Worm (Caenorhabditis elegans): Measurements from ENCODE around the gene ZK418.13.
A peak's percentile ranks its signal among the peaks of the same experiment; 100 is the strongest.

The ZK418.13 gene

ce11 chrIII:7076386-7076785, at the start of gene ZK418.13:
Gene ZK418.13, minus strand, starts transcription at chrIII:7076486.
- TF ChIP-seq fos-1 (tag; optimal IDR thresholded peaks at IDR 0.05) = no peak
- no peak for TF ChIP-seq unc-62 (GFP tag; optimal IDR thresholded peaks at IDR 0.05)
- TF ChIP-seq mml-1 (tag; optimal IDR thresholded peaks at IDR 0.05) = no peak
- no peak for TF ChIP-seq nhr-25 (tag; optimal IDR thresholded peaks at IDR 0.05)
- TF ChIP-seq nhr-28 (tag; optimal IDR thresholded peaks at IDR 0.05) = no peak
- no peak for TF ChIP-seq skn-1 (tag; optimal IDR thresholded peaks at IDR 0.05)
- TF ChIP-seq elt-2 (tag; optimal IDR thresholded peaks at IDR 0.05) = no peak
- no peak for TF ChIP-seq sea-2 (GFP tag; optimal IDR thresholded peaks at IDR 0.05)
- no peak for TF ChIP-seq hmg-11 (tag; optimal IDR thresholded peaks at IDR 0.05)

ce11 chrIII:7124364-7124763, 48.1 kb upstream of the ZK418.13 start, which contains the start of gene B0280.2:
Gene B0280.2, plus strand, starts transcription at chrIII:7124664.
- TF ChIP-seq nhr-23 (tag; optimal IDR thresholded peaks at IDR 0.05) = no peak
- TF ChIP-seq nhr-11 (tag; optimal IDR thresholded peaks at IDR 0.05) = no peak
- no peak for TF ChIP-seq tbx-2 (tag; optimal IDR thresholded peaks at IDR 0.05)
- no peak for TF ChIP-seq lsy-12 (tag; optimal IDR thresholded peaks at IDR 0.05)
- no peak for TF ChIP-seq fos-1 (tag; optimal IDR thresholded peaks at IDR 0.05)
- no peak for TF ChIP-seq nhr-237 (tag; optimal IDR thresholded peaks at IDR 0.05)

DNA sequence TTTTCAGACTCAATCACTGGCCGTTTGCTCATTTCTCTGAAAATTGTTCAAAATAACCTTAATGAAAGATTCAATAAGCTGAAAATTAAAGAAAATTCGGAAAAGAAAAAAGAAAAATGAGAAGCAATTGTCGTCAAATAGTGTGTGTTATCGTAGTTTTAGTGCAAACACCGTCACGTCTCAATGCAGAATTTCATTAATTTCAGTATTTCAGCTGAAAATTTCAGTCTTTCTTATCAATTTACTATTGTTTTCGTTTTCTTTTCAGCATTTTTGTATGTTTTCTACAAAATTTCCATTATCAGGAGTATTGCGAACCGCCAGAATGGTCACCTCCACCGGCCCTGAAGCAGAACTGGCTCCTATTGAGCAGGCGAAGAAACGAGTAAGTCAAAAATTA, 46.6 kb upstream of the ZK418.13 start, which contains the start of the genes B0280.9 and rpia-1:
Gene B0280.9 (minus strand): TSS at position 36 of the 400 bp plus-strand sequence.
Gene rpia-1 (plus strand): TSS at position 269 of the 400 bp plus-strand sequence.
- TF ChIP-seq fos-1 (tag; optimal IDR thresholded peaks at IDR 0.05) = no peak
- peak; percentile 56 for TF ChIP-seq pqm-1 (tag; optimal IDR thresholded peaks at IDR 0.05)
- TF ChIP-seq egl-5 (tag; optimal IDR thresholded peaks at IDR 0.05) = no peak
- no peak for TF ChIP-seq ceh-16 (tag; optimal IDR thresholded peaks at IDR 0.05)
- TF ChIP-seq ceh-82 (tag; optimal IDR thresholded peaks at IDR 0.05) = no peak
- no peak for TF ChIP-seq lsy-12 (tag; optimal IDR thresholded peaks at IDR 0.05)
- TF ChIP-seq lin-39 (tag; optimal IDR thresholded peaks at IDR 0.05) = no peak
- TF ChIP-seq unc-39 (tag; optimal IDR thresholded peaks at IDR 0.05) = no peak
- TF ChIP-seq mml-1 (tag; optimal IDR thresholded peaks at IDR 0.05) = no peak
- no peak for TF ChIP-seq eor-1 (tag; optimal IDR thresholded peaks at IDR 0.05)
- no peak for TF ChIP-seq nhr-76 (tag; optimal IDR thresholded peaks at IDR 0.05)
- no peak for TF ChIP-seq nhr-11 (tag; optimal IDR thresholded peaks at IDR 0.05)
- TF ChIP-seq ceh-9 (tag; optimal IDR thresholded peaks at IDR 0.05) = no peak
- no peak for TF ChIP-seq unc-62 (GFP tag; optimal IDR thresholded peaks at IDR 0.05)
- no peak for TF ChIP-seq daf-12 (tag; optimal IDR thresholded peaks at IDR 0.05)
- TF ChIP-seq tbx-2 (tag; optimal IDR thresholded peaks at IDR 0.05) = no peak
- no peak for TF ChIP-seq ZK546.5 (tag; optimal IDR thresholded peaks at IDR 0.05)
- TF ChIP-seq egl-27 (tag; optimal IDR thresholded peaks at IDR 0.05) = no peak
- no peak for TF ChIP-seq elt-1 (tag; optimal IDR thresholded peaks at IDR 0.05)
- TF ChIP-seq nfya-1 (tag; optimal IDR thresholded peaks at IDR 0.05; ENCODE audit: insufficient read depth) = peak; percentile 18
- TF ChIP-seq skn-1 (tag; optimal IDR thresholded peaks at IDR 0.05) = peak; percentile 12
- TF ChIP-seq sea-2 (GFP tag; optimal IDR thresholded peaks at IDR 0.05) = no peak
- TF ChIP-seq nhr-77 (tag; optimal IDR thresholded peaks at IDR 0.05) = no peak
- peak; percentile 21 for TF ChIP-seq lin-15B (tag; optimal IDR thresholded peaks at IDR 0.05)
- peak; percentile 68 for TF ChIP-seq elt-2 (tag; optimal IDR thresholded peaks at IDR 0.05)
- TF ChIP-seq fkh-2 (tag; optimal IDR thresholded peaks at IDR 0.05) = no peak
- TF ChIP-seq hmg-11 (tag; optimal IDR thresholded peaks at IDR 0.05) = peak; percentile 23
- no peak for TF ChIP-seq elt-3 (tag; optimal IDR thresholded peaks at IDR 0.05)
- TF ChIP-seq ama-1 (optimal IDR thresholded peaks at IDR 0.05) = no peak
- TF ChIP-seq jun-1 (tag; optimal IDR thresholded peaks at IDR 0.05) = no peak
- TF ChIP-seq nhr-23 (tag; optimal IDR thresholded peaks at IDR 0.05) = peak; percentile 35
- no peak for TF ChIP-seq ceh-28 (tag; optimal IDR thresholded peaks at IDR 0.05)
- TF ChIP-seq zag-1 (tag; optimal IDR thresholded peaks at IDR 0.05) = no peak
- no peak for TF ChIP-seq nhr-25 (tag; optimal IDR thresholded peaks at IDR 0.05)
- no peak for TF ChIP-seq ztf-4 (tag; optimal IDR thresholded peaks at IDR 0.05)
- TF ChIP-seq nhr-43 (tag; optimal IDR thresholded peaks at IDR 0.05; ENCODE audit: poor library complexity, severe bottlenecking) = no peak
- no peak for TF ChIP-seq fkh-10 (GFP tag; optimal IDR thresholded peaks at IDR 0.05)
- TF ChIP-seq snpc-4 (tag; optimal IDR thresholded peaks at IDR 0.05) = no peak
- no peak for TF ChIP-seq aly-2 (tag; optimal IDR thresholded peaks at IDR 0.05)
- TF ChIP-seq nhr-12 (tag; optimal IDR thresholded peaks at IDR 0.05) = no peak
- peak; percentile 59 for TF ChIP-seq pha-4 (tag; optimal IDR thresholded peaks at IDR 0.05)
- TF ChIP-seq nhr-28 (tag; optimal IDR thresholded peaks at IDR 0.05) = no peak
- TF ChIP-seq R02D3.7 (tag; optimal IDR thresholded peaks at IDR 0.05) = no peak
- no peak for TF ChIP-seq nhr-237 (tag; optimal IDR thresholded peaks at IDR 0.05)
- no peak for TF ChIP-seq mdl-1 (tag; optimal IDR thresholded peaks at IDR 0.05)
- no peak for TF ChIP-seq nhr-67 (tag; optimal IDR thresholded peaks at IDR 0.05)
- TF ChIP-seq ztf-11 (tag; optimal IDR thresholded peaks at IDR 0.05) = no peak
